Worm (Caenorhabditis elegans) whole organism, L4 larva: ENCODE measurements around the gene Y53C12B.1.

Experiments used
- F49E8.2 ChIP-seq: sonication (generic microtip); optimal IDR thresholded peaks from 2 replicates; lab custom pipeline; 2016; ENCODE audit warnings: missing compliant biosample characterization, mild to moderate bottlenecking, missing genetic modification characterization, borderline replicate concordance
- T26A8.4 ChIP-seq: fragments of 200-800 bp; sonication (Bioruptor generic); IDR thresholded peaks from 2 replicates; pipeline ENCODE4 v1.3.6; 2022; ENCODE audit warnings: missing genetic modification characterization, missing compliant biosample characterization
- dmd-6 ChIP-seq: fragments of 200-800 bp; sonication (Bioruptor generic); IDR thresholded peaks from 2 replicates; pipeline ENCODE4 v1.3.6; 2022; ENCODE audit warnings: missing genetic modification reagents, missing genetic modification characterization, missing compliant biosample characterization
- egl-43 ChIP-seq: fragments of 200-800 bp; sonication (Bioruptor generic); IDR thresholded peaks from 2 replicates; pipeline ENCODE4 v1.3.6; 2022; ENCODE audit warnings: missing genetic modification reagents, missing genetic modification characterization, missing compliant biosample characterization
- fkh-10 ChIP-seq: fragments of 150-350 bp; optimal IDR thresholded peaks from 2 replicates; lab custom pipeline; 2014; ENCODE audit warnings: missing biosample characterization, missing genetic modification reagents, missing genetic modification characterization
- lin-39 ChIP-seq: fragments of 150-350 bp; optimal IDR thresholded peaks from 2 replicates; lab custom pipeline; 2014; ENCODE audit warnings: missing biosample characterization, missing genetic modification reagents, missing genetic modification characterization
- lir-3 ChIP-seq: sonication (generic microtip); optimal IDR thresholded peaks from 2 replicates; lab custom pipeline; 2016; ENCODE audit warnings: mild to moderate bottlenecking, missing genetic modification characterization, missing compliant biosample characterization
- mdl-1 ChIP-seq, 2 experiments: fragments of 150-350 bp in 1 of 2; sonication (generic microtip) in 1 of 2; optimal IDR thresholded peaks; 2 replicates each; lab custom pipeline; 2014 to 2017; ENCODE audit warnings: missing biosample characterization in 2 of 2, missing genetic modification characterization in 2 of 2
- mdt-29 ChIP-seq: fragments of 200-800 bp; sonication (Bioruptor generic); IDR thresholded peaks from 2 replicates; pipeline ENCODE4 v1.3.6; 2022; ENCODE audit warnings: missing genetic modification reagents, missing genetic modification characterization, missing compliant biosample characterization
- nhr-237 ChIP-seq: sonication (generic microtip); optimal IDR thresholded peaks from 2 replicates; lab custom pipeline; 2017; ENCODE audit warnings: missing biosample characterization, missing genetic modification characterization
- pqm-1 ChIP-seq: sonication (generic microtip); optimal IDR thresholded peaks from 2 replicates; lab custom pipeline; 2017; ENCODE audit warnings: missing biosample characterization, missing genetic modification characterization
- skn-1 ChIP-seq: fragments of 150-350 bp; optimal IDR thresholded peaks from 2 replicates; lab custom pipeline; 2014; ENCODE audit warnings: missing biosample characterization, missing genetic modification characterization

- TF ChIP-seq pqm-1 (no peak), fkh-10 (GFP tag; lab: Kevin White, UChicago) (no peak), nhr-237 (no peak), F49E8.2 (tag; lab: Kevin White, UChicago) (no peak), lir-3 (no peak), mdt-29 (GFP tag; lab: Robert Waterston, UW) (no peak), mdl-1 (tag; optimal IDR thresholded peaks at IDR 0.05; lab: Kevin White, UChicago) (no peak), egl-43 (GFP tag; lab: Robert Waterston, UW) (no peak), dmd-6 (no peak), T26A8.4 (GFP tag; lab: Robert Waterston, UW) (no peak), lin-39 (tag; lab: Kevin White, UChicago) (no peak), skn-1 (tag; lab: Kevin White, UChicago) (no peak)
These were observed 36.5 kb upstream of the Y53C12B.1 start, which contains the start of gene T10B9.14 for ce11 chrII:9782337-9782736.
